Fruit fly (Drosophila melanogaster): ENCODE results near the gene IFT46.
A peak's percentile ranks its signal among the peaks of the same experiment; 100 is the strongest.

Gene IFT46

dm6 chr2L:18567563-18567962 lies 48.3 kb downstream of the IFT46 start (continued):
- TF ChIP-seq D19B (GFP tag; optimal IDR thresholded peaks at IDR 0.05) (peak; percentile 26), Ada2b (GFP tag; IDR thresholded peaks at IDR 0.05) (no peak), CG7357 (GFP tag; IDR thresholded peaks at IDR 0.05) (no peak), Pdp1 (GFP tag; optimal IDR thresholded peaks at IDR 0.05) (peak; percentile 12 to 32), Hmx (GFP tag; optimal IDR thresholded peaks at IDR 0.05) (no peak), en (GFP tag; optimal IDR thresholded peaks at IDR 0.05) (no peak), sqz (GFP tag; optimal IDR thresholded peaks at IDR 0.05) (no peak), psq (GFP tag; optimal IDR thresholded peaks at IDR 0.05) (no peak), CG11085 (GFP tag; IDR thresholded peaks at IDR 0.05) (no peak), trh (GFP tag; optimal IDR thresholded peaks at IDR 0.05) (peak; percentile 23), CG8089 (GFP tag; optimal IDR thresholded peaks at IDR 0.05) (peak; percentile 20), CG15073 (GFP tag; optimal IDR thresholded peaks at IDR 0.05) (no peak), prd (optimal IDR thresholded peaks at IDR 0.05) (no peak), prd (GFP tag; IDR thresholded peaks at IDR 0.05) (no peak), hth (optimal IDR thresholded peaks at IDR 0.05) (no peak), gcm2 (GFP tag; optimal IDR thresholded peaks at IDR 0.05) (no peak), HLHmδ (GFP tag; optimal IDR thresholded peaks at IDR 0.05) (no peak), B-H2 (GFP tag; optimal IDR thresholded peaks at IDR 0.05) (peak; percentile 48), CG10462 (GFP tag; optimal IDR thresholded peaks at IDR 0.05) (no peak), CG4328 (GFP tag; optimal IDR thresholded peaks at IDR 0.05) (no peak), CG34422 (GFP tag; IDR thresholded peaks at IDR 0.05) (no peak), CG12769 (tag; optimal IDR thresholded peaks at IDR 0.05) (peak; percentile 28), Deaf1 (tag; optimal IDR thresholded peaks at IDR 0.05) (no peak), pum (GFP tag; optimal IDR thresholded peaks at IDR 0.05) (no peak), CG7839 (tag; optimal IDR thresholded peaks at IDR 0.05) (peak; percentile 14), pfk (GFP tag; optimal IDR thresholded peaks at IDR 0.05) (no peak), chn (GFP tag; optimal IDR thresholded peaks at IDR 0.05) (no peak), sima (GFP tag; optimal IDR thresholded peaks at IDR 0.05) (no peak), CG13624 (GFP tag; optimal IDR thresholded peaks at IDR 0.05) (peak; percentile 42), Dad (GFP tag; optimal IDR thresholded peaks at IDR 0.05) (peak; percentile 44), Hmr (GFP tag; optimal IDR thresholded peaks at IDR 0.05) (peak; percentile 87)

- TF ChIP-seq Hand (GFP tag; optimal IDR thresholded peaks at IDR 0.05), result no peak
- TF ChIP-seq eve (GFP tag; optimal IDR thresholded peaks at IDR 0.05), result no peak
- no peak for TF ChIP-seq CG10462 (GFP tag; optimal IDR thresholded peaks at IDR 0.05)
- TF ChIP-seq fd3F (GFP tag; optimal IDR thresholded peaks at IDR 0.05), result no peak
- no peak for TF ChIP-seq Atf6 (GFP tag; IDR thresholded peaks at IDR 0.05)
- TF ChIP-seq nmo (GFP tag; optimal IDR thresholded peaks at IDR 0.05), result peak; percentile 20
- no peak for TF ChIP-seq mld (GFP tag; IDR thresholded peaks at IDR 0.05; ENCODE audit: partially characterized antibody)
- TF ChIP-seq her (GFP tag; optimal IDR thresholded peaks at IDR 0.05), result no peak
- TF ChIP-seq crp (GFP tag; optimal IDR thresholded peaks at IDR 0.05), result no peak
- no peak for TF ChIP-seq Nf-YB (GFP tag; optimal IDR thresholded peaks at IDR 0.05)
- TF ChIP-seq toy (GFP tag; IDR thresholded peaks at IDR 0.05), result no peak
- peak; percentile 28; the same call in 1 of the 2 replicates for TF ChIP-seq slbo (GFP tag; IDR thresholded peaks at IDR 0.05)
- TF ChIP-seq CG15514 (GFP tag; optimal IDR thresholded peaks at IDR 0.05), result peak; percentile 14
- no peak for TF ChIP-seq CG7928 (GFP tag; optimal IDR thresholded peaks at IDR 0.05)
- TF ChIP-seq CG4820 (GFP tag; optimal IDR thresholded peaks at IDR 0.05), result no peak
- TF ChIP-seq Fer2 (tag; optimal IDR thresholded peaks at IDR 0.05), result no peak
- TF ChIP-seq CG30403 (GFP tag; optimal IDR thresholded peaks at IDR 0.05), result peak; percentile 46
- TF ChIP-seq zen2 (GFP tag; IDR thresholded peaks at IDR 0.05; ENCODE audit: partially characterized antibody), result no peak
- peak; percentile 41 for TF ChIP-seq Deaf1 (tag; optimal IDR thresholded peaks at IDR 0.05)
- no peak for TF ChIP-seq ERR (GFP tag; optimal IDR thresholded peaks at IDR 0.05)
- no peak for TF ChIP-seq CG17328 (GFP tag; IDR thresholded peaks at IDR 0.05)
- peak; percentile 5 for TF ChIP-seq gsb-n (tag; optimal IDR thresholded peaks at IDR 0.05)
Measured at dm6 chr2L:18566235-18567158, 49.4 kb downstream of the IFT46 start.
